Fruit fly (Drosophila melanogaster): ENCODE measurements around the gene MnM.

MnM gene

DNA sequence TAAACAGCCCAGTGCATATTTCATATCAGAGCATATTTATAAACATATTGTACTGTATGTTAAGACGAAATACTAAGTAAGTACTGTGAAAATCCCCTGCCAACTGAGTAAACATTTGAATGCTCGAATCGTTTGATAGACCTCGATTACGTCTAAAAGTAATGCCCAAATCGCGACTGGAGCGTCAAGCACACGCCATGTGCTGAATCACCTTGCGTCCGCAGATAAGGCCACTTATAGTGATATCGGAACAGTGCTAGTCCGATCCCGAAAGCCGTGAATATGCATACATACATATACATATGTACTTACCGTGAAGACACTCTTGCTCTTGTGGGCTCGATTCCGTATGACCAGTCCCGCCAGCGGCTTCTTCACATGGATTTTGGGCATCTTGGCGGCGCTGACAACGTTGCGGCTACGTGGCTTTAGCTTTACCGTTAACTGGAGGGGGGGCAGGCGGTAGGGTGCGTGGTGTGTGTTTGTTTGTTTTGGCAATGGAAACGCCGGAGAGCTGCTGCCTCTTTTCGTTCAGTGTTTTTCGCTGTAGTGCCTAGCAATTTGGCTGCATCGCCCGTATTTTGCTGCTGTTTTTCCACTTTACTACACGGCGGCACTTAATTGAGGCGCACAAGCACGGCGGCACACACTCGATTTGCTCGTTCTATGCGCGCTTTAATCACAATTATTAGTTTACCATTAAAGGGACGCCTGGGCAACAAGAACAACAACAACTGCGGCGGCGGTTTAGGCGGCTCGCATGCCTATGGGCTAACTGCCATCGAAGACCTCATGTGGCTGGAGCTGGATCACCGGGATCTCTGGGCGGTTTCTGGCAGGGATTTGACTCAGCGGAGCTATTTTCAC, 35.6 kb downstream of the MnM start:
- peak; percentile 30 for TF ChIP-seq CG12769 (tag; optimal IDR thresholded peaks at IDR 0.05)
- TF ChIP-seq chm (GFP tag; IDR thresholded peaks at IDR 0.05), result 0 out of 2 replicates have a peak, but pooled peaks have one; percentile 14
- TF ChIP-seq repo (GFP tag; optimal IDR thresholded peaks at IDR 0.05), result no peak
- TF ChIP-seq CG12391 (tag; optimal IDR thresholded peaks at IDR 0.05), result no peak
- TF ChIP-seq CG34376 (GFP tag; optimal IDR thresholded peaks at IDR 0.05), result peak; percentile 78
- no peak for TF ChIP-seq CG43689 (GFP tag; IDR thresholded peaks at IDR 0.05)
- no peak for TF ChIP-seq Sox102F (GFP tag; optimal IDR thresholded peaks at IDR 0.05)
- TF ChIP-seq btn (GFP tag; optimal IDR thresholded peaks at IDR 0.05), result no peak
- TF ChIP-seq CG3065 (GFP tag; optimal IDR thresholded peaks at IDR 0.05), result no peak
- TF ChIP-seq CG15514 (GFP tag; optimal IDR thresholded peaks at IDR 0.05), result no peak
- peak; percentile 47; the same call in 1 of the 2 replicates for TF ChIP-seq crol (GFP tag; IDR thresholded peaks at IDR 0.05)
- TF ChIP-seq Rx (GFP tag; IDR thresholded peaks at IDR 0.05), result 0 out of 2 replicates have a peak, but pooled peaks have one; percentile 14
- peak; percentile 79 for TF ChIP-seq CG3995 (GFP tag; optimal IDR thresholded peaks at IDR 0.05)
- peak; percentile 19 for TF ChIP-seq CG13894 (tag; optimal IDR thresholded peaks at IDR 0.05)
- no peak for TF ChIP-seq mam (GFP tag; optimal IDR thresholded peaks at IDR 0.05)
- TF ChIP-seq danr (GFP tag; IDR thresholded peaks at IDR 0.05), result no peak
- no peak for TF ChIP-seq otp (GFP tag; IDR thresholded peaks at IDR 0.05)
- TF ChIP-seq CG30403 (GFP tag; optimal IDR thresholded peaks at IDR 0.05), result no peak
- TF ChIP-seq Med (GFP tag), result peak; percentile 74
- TF ChIP-seq CG6254 (GFP tag; optimal IDR thresholded peaks at IDR 0.05), result no peak
- TF ChIP-seq pho (GFP tag; optimal IDR thresholded peaks at IDR 0.05), result no peak
- TF ChIP-seq CG4617 (GFP tag; optimal IDR thresholded peaks at IDR 0.05; ENCODE audit: borderline replicate concordance), result peak; percentile 46
- no peak for TF ChIP-seq lilli (GFP tag; optimal IDR thresholded peaks at IDR 0.05)
- TF ChIP-seq hbn (GFP tag; IDR thresholded peaks at IDR 0.05; ENCODE audit: partially characterized antibody), result 0 out of 2 replicates have a peak, but pooled peaks have one; percentile 13
- no peak for TF ChIP-seq sd (tag; optimal IDR thresholded peaks at IDR 0.05)
- TF ChIP-seq CG4360 (GFP tag; IDR thresholded peaks at IDR 0.05), result peak; percentile 72
- TF ChIP-seq HmgZ (tag; optimal IDR thresholded peaks at IDR 0.05), result peak; percentile 5
- TF ChIP-seq lab (GFP tag; optimal IDR thresholded peaks at IDR 0.05), result peak; percentile 8
- TF ChIP-seq sc (optimal IDR thresholded peaks at IDR 0.05), result no peak
- TF ChIP-seq sc (GFP tag; optimal IDR thresholded peaks at IDR 0.05), result no peak
- TF ChIP-seq CG34224 (GFP tag; IDR thresholded peaks at IDR 0.05; ENCODE audit: partially characterized antibody), result peak; percentile 38; the same call in 1 of the 3 replicates
- TF ChIP-seq ato (GFP tag; IDR thresholded peaks at IDR 0.05; ENCODE audit: partially characterized antibody), result no peak
- TF ChIP-seq Adf1 (GFP tag; IDR thresholded peaks at IDR 0.05), result no peak
- 0 out of 4 replicates have a peak, but pooled peaks have one; percentile 58 for TF ChIP-seq chinmo (GFP tag; IDR thresholded peaks at IDR 0.05; ENCODE audit: partially characterized antibody)
- no peak for TF ChIP-seq Deaf1 (tag; optimal IDR thresholded peaks at IDR 0.05)
- TF ChIP-seq h (optimal IDR thresholded peaks at IDR 0.05), result no peak
- 0 out of 3 replicates have a peak, but pooled peaks have one; percentile 16 for TF ChIP-seq HLH4C (GFP tag; IDR thresholded peaks at IDR 0.05; ENCODE audit: partially characterized antibody)
- TF ChIP-seq Xbp1 (GFP tag; optimal IDR thresholded peaks at IDR 0.05), result peak; percentile 57
- no peak for TF ChIP-seq CG13624 (GFP tag; optimal IDR thresholded peaks at IDR 0.05)
- TF ChIP-seq exex (tag; optimal IDR thresholded peaks at IDR 0.05), result peak; percentile 64
- peak in 1 of 2 experiments; percentile 26 for TF ChIP-seq Pdp1 (GFP tag; optimal IDR thresholded peaks at IDR 0.05)
- TF ChIP-seq ci (GFP tag; IDR thresholded peaks at IDR 0.05), result peak; percentile 9; the same call in 1 of the 3 replicates
- TF ChIP-seq mirr (GFP tag; optimal IDR thresholded peaks at IDR 0.05), result peak; percentile 49
- TF ChIP-seq Hmr (GFP tag; optimal IDR thresholded peaks at IDR 0.05), result peak; percentile 16
- TF ChIP-seq CG7556 (GFP tag; optimal IDR thresholded peaks at IDR 0.05), result no peak
- no peak for TF ChIP-seq unpg (GFP tag; optimal IDR thresholded peaks at IDR 0.05)
- TF ChIP-seq disco-r (GFP tag; optimal IDR thresholded peaks at IDR 0.05), result no peak
- TF ChIP-seq CG18262 (tag; optimal IDR thresholded peaks at IDR 0.05), result no peak
